Fruit fly (Drosophila melanogaster) whole organism, embryonic: ENCODE measurements around the gene dally.
A peak's percentile ranks its signal among the peaks of the same experiment; 100 is the strongest.

ENCODE experiments used
- CG10147 ChIP-seq: fragments of 200-800 bp; sonication (Bioruptor generic); optimal IDR thresholded peaks from 2 replicates; lab custom pipeline; 2019; ENCODE audit warnings: missing biosample characterization, mild to moderate bottlenecking, missing genetic modification characterization, moderate library complexity
- CG10209 ChIP-seq: fragments of 200-800 bp; sonication (Bioruptor generic); optimal IDR thresholded peaks from 3 replicates; lab custom pipeline; 2017; ENCODE audit warnings: missing biosample characterization, mild to moderate bottlenecking, missing genetic modification characterization, missing genetic modification reagents
- CG10267 ChIP-seq: fragments of 200-800 bp; sonication (Bioruptor generic); optimal IDR thresholded peaks from 2 replicates; lab custom pipeline; 2018; ENCODE audit warnings: missing biosample characterization, mild to moderate bottlenecking, missing genetic modification characterization, moderate library complexity
- CG11456 ChIP-seq: fragments of 200-800 bp; sonication (Bioruptor generic); IDR thresholded peaks from 3 replicates; pipeline ENCODE4 v1.3.6; 2022; ENCODE audit warnings: missing biosample characterization, missing genetic modification characterization
- CG13894 ChIP-seq: fragments of 200-800 bp; sonication (Bioruptor generic); optimal IDR thresholded peaks from 3 replicates; lab custom pipeline; 2018; ENCODE audit warnings: missing biosample characterization, mild to moderate bottlenecking, missing genetic modification characterization, moderate library complexity
- CG15696 ChIP-seq: fragments of 200-800 bp; sonication (Bioruptor generic); optimal IDR thresholded peaks from 2 replicates; lab custom pipeline; 2019; ENCODE audit warnings: missing biosample characterization, mild to moderate bottlenecking, missing genetic modification characterization, moderate library complexity
- CG18764 ChIP-seq: fragments of 200-800 bp; sonication (Bioruptor generic); optimal IDR thresholded peaks from 3 replicates; lab custom pipeline; 2016; ENCODE audit warnings: missing biosample characterization, missing genetic modification characterization
- CG2120 ChIP-seq: fragments of 200-800 bp; sonication (Bioruptor generic); optimal IDR thresholded peaks from 3 replicates; lab custom pipeline; 2016; ENCODE audit warnings: missing biosample characterization, missing genetic modification characterization
- CG3838 ChIP-seq: fragments of 200-800 bp; sonication (Bioruptor generic); optimal IDR thresholded peaks from 3 replicates; lab custom pipeline; 2016; ENCODE audit warnings: missing biosample characterization, missing genetic modification characterization
- CG4282 ChIP-seq: fragments of 200-800 bp; sonication (Bioruptor generic); optimal IDR thresholded peaks from 2 replicates; lab custom pipeline; 2016; ENCODE audit warnings: missing biosample characterization, missing genetic modification characterization
- CG4404 ChIP-seq: fragments of 200-800 bp; sonication (Bioruptor generic); IDR thresholded peaks from 2 replicates; pipeline ENCODE4 v1.3.6; 2022; ENCODE audit warnings: missing biosample characterization, missing genetic modification characterization
- CG4707 ChIP-seq: fragments of 200-800 bp; sonication (Bioruptor generic); optimal IDR thresholded peaks from 2 replicates; lab custom pipeline; 2018; ENCODE audit warnings: missing biosample characterization, mild to moderate bottlenecking, missing genetic modification characterization, moderate library complexity
- CG6683 ChIP-seq: fragments of 200-800 bp; sonication (Bioruptor generic); optimal IDR thresholded peaks from 2 replicates; lab custom pipeline; 2017; ENCODE audit warnings: missing biosample characterization, mild to moderate bottlenecking, missing genetic modification characterization, missing genetic modification reagents
- CG6813 ChIP-seq: fragments of 200-800 bp; sonication (Bioruptor generic); optimal IDR thresholded peaks from 2 replicates; lab custom pipeline; 2017; ENCODE audit warnings: missing biosample characterization, missing genetic modification characterization, mild to moderate bottlenecking, moderate library complexity, missing genetic modification reagents
- CG7357 ChIP-seq: fragments of 200-800 bp; sonication (Bioruptor generic); IDR thresholded peaks from 3 replicates; pipeline ENCODE4 v1.3.6; 2022; ENCODE audit warnings: missing biosample characterization, missing genetic modification characterization
- CG7556 ChIP-seq: fragments of 200-800 bp; sonication (Bioruptor generic); optimal IDR thresholded peaks from 2 replicates; lab custom pipeline; 2017; ENCODE audit warnings: missing biosample characterization, mild to moderate bottlenecking, missing genetic modification characterization
- CG7745 ChIP-seq: fragments of 200-800 bp; sonication (Bioruptor generic); optimal IDR thresholded peaks from 2 replicates; lab custom pipeline; 2018; ENCODE audit warnings: missing biosample characterization, mild to moderate bottlenecking, missing genetic modification characterization, moderate library complexity
- CG7963 ChIP-seq: fragments of 200-800 bp; sonication (Bioruptor generic); IDR thresholded peaks from 3 replicates; pipeline ENCODE4 v1.3.6; 2022; ENCODE audit warnings: missing biosample characterization, missing genetic modification characterization; ENCODE audit not compliant: partially characterized antibody
- CG8388 ChIP-seq: fragments of 200-800 bp; sonication (Bioruptor generic); optimal IDR thresholded peaks from 2 replicates; lab custom pipeline; 2019; ENCODE audit warnings: missing biosample characterization, mild to moderate bottlenecking, missing genetic modification characterization, moderate library complexity
- CG8765 ChIP-seq: fragments of 200-800 bp; sonication (Bioruptor generic); IDR thresholded peaks from 2 replicates; pipeline ENCODE4 v1.3.6; 2022; ENCODE audit warnings: missing biosample characterization, missing genetic modification characterization
- CG9727 ChIP-seq: fragments of 200-800 bp; sonication (Bioruptor generic); optimal IDR thresholded peaks from 3 replicates; lab custom pipeline; 2017; ENCODE audit warnings: missing biosample characterization, mild to moderate bottlenecking, missing genetic modification characterization
- D19B ChIP-seq: fragments of 200-800 bp; sonication (Bioruptor generic); optimal IDR thresholded peaks from 2 replicates; lab custom pipeline; 2017; ENCODE audit warnings: missing biosample characterization, mild to moderate bottlenecking, missing genetic modification characterization
- Drgx ChIP-seq: fragments of 200-800 bp; sonication (Bioruptor generic); IDR thresholded peaks from 2 replicates; pipeline ENCODE4 v1.3.6; 2022; ENCODE audit warnings: missing biosample characterization, missing genetic modification characterization
- Ets65A ChIP-seq: fragments of 200-800 bp; sonication (Bioruptor generic); peaks from one replicate; lab custom pipeline; 2016; ENCODE audit warnings: missing biosample characterization, missing genetic modification characterization
- GATAe ChIP-seq: fragments of 200-800 bp; sonication (Bioruptor generic); conservative IDR thresholded peaks from 2 replicates; pipeline ENCODE4 v1.3.6; 2022; ENCODE audit warnings: missing biosample characterization, missing genetic modification characterization
- Med ChIP-seq: fragments of 200-800 bp; sonication (Bioruptor generic); peaks from one replicate; lab custom pipeline; 2016; ENCODE audit warnings: missing biosample characterization, missing genetic modification characterization, mild to moderate bottlenecking, inconsistent platforms, moderate library complexity
- NFAT ChIP-seq: fragments of 200-800 bp; sonication (Bioruptor generic); IDR thresholded peaks from 2 replicates; pipeline ENCODE4 v1.3.6; 2022; ENCODE audit warnings: missing biosample characterization, missing genetic modification characterization
- Sry-δ ChIP-seq: fragments of 200-800 bp; sonication (Bioruptor generic); optimal IDR thresholded peaks from 2 replicates; lab custom pipeline; 2016; ENCODE audit warnings: missing biosample characterization, missing genetic modification characterization
- abd-A ChIP-seq: fragments of 200-800 bp; sonication (Bioruptor generic); optimal IDR thresholded peaks from 3 replicates; lab custom pipeline; 2019; ENCODE audit warnings: missing biosample characterization, mild to moderate bottlenecking, missing genetic modification characterization, moderate library complexity
- bsh ChIP-seq, 2 experiments: fragments of 200-800 bp; sonication (Bioruptor generic); optimal IDR thresholded peaks; 2 replicates each; lab custom pipeline; 2017 to 2018; ENCODE audit warnings: mild to moderate bottlenecking in 2 of 2, missing biosample characterization in 2 of 2, missing genetic modification characterization in 2 of 2, moderate library complexity in 1 of 2
- chinmo ChIP-seq: fragments of 200-800 bp; sonication (Bioruptor generic); IDR thresholded peaks from 4 replicates; pipeline ENCODE4 v1.3.6; 2022; ENCODE audit warnings: missing biosample characterization, missing genetic modification characterization; ENCODE audit not compliant: partially characterized antibody
- corto ChIP-seq: fragments of 200-800 bp; sonication (Bioruptor generic); optimal IDR thresholded peaks from 2 replicates; lab custom pipeline; 2016; ENCODE audit warnings: missing biosample characterization, mild to moderate bottlenecking, missing genetic modification characterization, moderate library complexity
- disco-r ChIP-seq: fragments of 200-800 bp; sonication (Bioruptor generic); optimal IDR thresholded peaks from 2 replicates; lab custom pipeline; 2016; ENCODE audit warnings: missing biosample characterization, missing genetic modification characterization
- dmrt11E ChIP-seq: fragments of 200-800 bp; sonication (Bioruptor generic); optimal IDR thresholded peaks from 3 replicates; lab custom pipeline; 2018; ENCODE audit warnings: missing biosample characterization, mild to moderate bottlenecking, missing genetic modification characterization, moderate library complexity
- gem ChIP-seq: fragments of 200-800 bp; sonication (Bioruptor generic); optimal IDR thresholded peaks from 2 replicates; lab custom pipeline; 2019; ENCODE audit warnings: missing biosample characterization, mild to moderate bottlenecking, missing genetic modification characterization, moderate library complexity
- grn ChIP-seq: fragments of 200-800 bp; sonication (Bioruptor generic); optimal IDR thresholded peaks from 3 replicates; lab custom pipeline; 2017; ENCODE audit warnings: missing biosample characterization, missing genetic modification characterization
- lbe ChIP-seq: fragments of 200-800 bp; sonication (Bioruptor generic); optimal IDR thresholded peaks from 2 replicates; lab custom pipeline; 2016; ENCODE audit warnings: missing biosample characterization, mild to moderate bottlenecking, missing genetic modification characterization
- lmd ChIP-seq: fragments of 200-800 bp; sonication (Bioruptor generic); IDR thresholded peaks from 2 replicates; pipeline ENCODE4 v1.3.6; 2022; ENCODE audit warnings: missing biosample characterization, missing genetic modification characterization
- nmo ChIP-seq: fragments of 200-800 bp; sonication (Bioruptor generic); optimal IDR thresholded peaks from 2 replicates; lab custom pipeline; 2018; ENCODE audit warnings: missing biosample characterization, mild to moderate bottlenecking, missing genetic modification characterization, moderate library complexity
- nom ChIP-seq: fragments of 200-800 bp; sonication (Bioruptor generic); optimal IDR thresholded peaks from 2 replicates; lab custom pipeline; 2017; ENCODE audit warnings: missing biosample characterization, missing genetic modification characterization, mild to moderate bottlenecking, moderate library complexity, missing genetic modification reagents
- ro ChIP-seq: fragments of 200-800 bp; sonication (Bioruptor generic); IDR thresholded peaks from 2 replicates; pipeline ENCODE4 v1.3.6; 2022; ENCODE audit warnings: missing biosample characterization, missing genetic modification characterization
- row ChIP-seq: fragments of 200-800 bp; sonication (Bioruptor generic); IDR thresholded peaks from 3 replicates; pipeline ENCODE4 v1.3.6; 2022; ENCODE audit warnings: missing biosample characterization, missing genetic modification characterization
- z ChIP-seq: fragments of 200-800 bp; sonication (Bioruptor generic); IDR thresholded peaks from 3 replicates; pipeline ENCODE4 v1.3.6; 2022; ENCODE audit warnings: missing biosample characterization, missing genetic modification characterization

The dally gene

DNA sequence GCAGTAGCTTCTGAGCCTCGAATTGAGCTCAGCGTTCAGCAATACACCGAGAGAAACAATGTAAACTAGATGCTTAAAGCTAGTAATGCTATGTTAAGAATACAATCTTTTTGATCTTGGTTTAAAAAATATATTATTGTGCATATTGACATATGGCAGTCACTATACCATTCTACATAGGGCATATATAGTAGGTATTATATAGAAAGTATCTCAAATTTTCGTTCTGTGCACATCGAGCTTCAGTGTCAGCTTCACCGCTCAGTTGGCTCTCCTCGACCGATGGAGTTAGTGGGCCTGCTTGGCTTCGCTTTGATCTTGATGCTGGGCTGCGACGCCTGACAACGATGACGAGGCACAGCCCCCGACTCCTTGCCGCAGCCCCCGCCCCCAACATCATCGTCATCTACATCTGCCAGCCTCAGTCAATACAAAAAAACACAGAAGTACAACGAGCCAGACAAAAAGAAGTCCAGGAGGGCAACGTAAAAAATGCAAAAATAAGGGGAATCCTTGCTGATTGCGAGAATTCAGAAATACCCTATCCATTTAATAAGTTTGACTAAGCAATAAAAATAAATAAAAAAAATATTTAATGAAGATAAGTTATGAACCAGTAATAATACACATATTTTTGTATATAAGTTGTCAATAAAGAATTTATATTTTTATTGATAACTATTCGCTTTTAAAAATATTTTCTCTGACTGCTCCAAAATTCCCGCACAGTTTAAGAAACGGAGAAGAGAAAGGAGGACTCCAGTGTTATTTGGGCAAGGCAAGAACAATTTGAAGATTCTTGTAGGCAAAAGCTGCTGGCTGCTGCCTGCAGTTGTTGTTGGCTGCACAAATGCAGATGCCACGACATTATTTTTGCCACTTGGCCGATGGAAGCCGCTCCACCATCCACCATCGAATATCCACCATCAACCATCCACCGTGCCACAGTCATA is 5.3 kb upstream of the dally start (continued):
- TF ChIP-seq D19B (GFP tag; lab: Kevin White, UChicago) (no peak), nom (GFP tag; lab: Kevin White, UChicago) (peak; percentile 89), lbe (GFP tag; lab: Kevin White, UChicago) (peak; percentile 85), CG3838 (GFP tag; lab: Kevin White, UChicago) (no peak), CG10147 (GFP tag; lab: Kevin White, UChicago) (no peak), CG2120 (GFP tag; lab: Kevin White, UChicago) (no peak), CG7745 (tag; lab: Kevin White, UChicago) (no peak), CG4707 (GFP tag; lab: Kevin White, UChicago) (no peak), abd-A (tag; lab: Kevin White, UChicago) (no peak), CG10267 (no peak), Ets65A (peak; percentile 26), CG15696 (tag; lab: Kevin White, UChicago) (no peak), row (GFP tag; lab: Robert Waterston, UW) (peak; percentile 29; the same call in 1 of the 3 replicates), lmd (no peak), CG8388 (GFP tag; lab: Kevin White, UChicago) (no peak), CG4404 (GFP tag; lab: Robert Waterston, UW) (no peak), Drgx (GFP tag; lab: Robert Waterston, UW) (peak; percentile 85), CG7963 (GFP tag; lab: Robert Waterston, UW) (no peak), grn (GFP tag; lab: Kevin White, UChicago) (no peak), bsh (GFP tag; optimal IDR thresholded peaks at IDR 0.05; lab: Kevin White, UChicago) (peak; percentile 17 to 71), corto (GFP tag; lab: Kevin White, UChicago) (peak; percentile 80), dmrt11E (tag; lab: Kevin White, UChicago) (peak; percentile 13), Med (GFP tag; lab: Kevin White, UChicago) (peak; percentile 9), CG4282 (no peak), ro (GFP tag; lab: Robert Waterston, UW) (no peak), CG7357 (no peak), CG6813 (GFP tag; lab: Kevin White, UChicago) (no peak), CG7556 (no peak)

- TF ChIP-seq CG11456 = 0 out of 3 replicates have a peak, but pooled peaks have one; percentile 29
- TF ChIP-seq GATAe (GFP tag; lab: Robert Waterston, UW) = no peak
- TF ChIP-seq Med (GFP tag; lab: Kevin White, UChicago) = peak; percentile 36
- TF ChIP-seq Ets65A = peak; percentile 14
- TF ChIP-seq Sry-δ (GFP tag; lab: Kevin White, UChicago) = no peak
- TF ChIP-seq, all 482 proteins: peak for 3
Measured at dm6 chr3L:8822881-8823435, 4.3 kb upstream of the dally start.

dm6 chr3L:8823730-8824374 is 3.5 kb upstream of the dally start:
- TF ChIP-seq CG8765 = peak; percentile 24; the same call in 1 of the 2 replicates
- no peak for TF ChIP-seq disco-r (GFP tag; lab: Kevin White, UChicago)
- TF ChIP-seq nmo (GFP tag; lab: Kevin White, UChicago) = peak; percentile 47
- TF ChIP-seq CG15696 (tag; lab: Kevin White, UChicago) = no peak
- TF ChIP-seq Ets65A = peak; percentile 78
- peak; percentile 55 for TF ChIP-seq gem
- TF ChIP-seq z (GFP tag; lab: Robert Waterston, UW) = peak; percentile 43; the same call in 1 of the 3 replicates
- TF ChIP-seq CG11456 = no peak
- peak; percentile 56 for TF ChIP-seq CG10209
- TF ChIP-seq CG8388 (GFP tag; lab: Kevin White, UChicago) = peak; percentile 42
- TF ChIP-seq chinmo (GFP tag; lab: Robert Waterston, UW) = no peak
- TF ChIP-seq CG13894 = no peak
- TF ChIP-seq CG18764 (GFP tag; lab: Kevin White, UChicago) = no peak
- TF ChIP-seq NFAT (GFP tag; lab: Robert Waterston, UW) = no peak
- peak; percentile 35 for TF ChIP-seq CG9727 (GFP tag; lab: Kevin White, UChicago)
- TF ChIP-seq CG6683 (GFP tag; lab: Kevin White, UChicago) = no peak
